Fruit fly (Drosophila melanogaster) whole organism, embryonic: Measurements from ENCODE around the gene Sfp87B.
A peak's percentile ranks its signal among the peaks of the same experiment; 100 is the strongest.

Experiments used
- B-H2 ChIP-seq: fragments of 200-800 bp; sonication (Bioruptor generic); optimal IDR thresholded peaks from 2 replicates; lab custom pipeline; 2018; ENCODE audit warnings: missing biosample characterization, mild to moderate bottlenecking, missing genetic modification characterization
- CG1024 ChIP-seq: fragments of 200-800 bp; sonication (Bioruptor generic); IDR thresholded peaks from 2 replicates; pipeline ENCODE4 v1.3.6; 2022; ENCODE audit warnings: missing biosample characterization, missing genetic modification characterization
- CG10959 ChIP-seq: fragments of 200-800 bp; sonication (Bioruptor generic); IDR thresholded peaks from 2 replicates; pipeline ENCODE4 v1.3.6; 2022; ENCODE audit warnings: missing biosample characterization, missing genetic modification characterization
- CG14050 ChIP-seq: fragments of 200-800 bp; sonication (Bioruptor generic); IDR thresholded peaks from 3 replicates; pipeline ENCODE4 v1.3.6; 2022; ENCODE audit warnings: missing biosample characterization, missing genetic modification characterization
- CG1529 ChIP-seq: fragments of 200-800 bp; sonication (Bioruptor generic); optimal IDR thresholded peaks from 3 replicates; lab custom pipeline; 2018; ENCODE audit warnings: missing biosample characterization, missing genetic modification characterization
- CG15479 ChIP-seq: fragments of 200-800 bp; sonication (Bioruptor generic); optimal IDR thresholded peaks from 3 replicates; lab custom pipeline; 2019; ENCODE audit warnings: missing biosample characterization, mild to moderate bottlenecking, missing genetic modification characterization, moderate library complexity
- CG15696 ChIP-seq: fragments of 200-800 bp; sonication (Bioruptor generic); optimal IDR thresholded peaks from 2 replicates; lab custom pipeline; 2019; ENCODE audit warnings: missing biosample characterization, mild to moderate bottlenecking, missing genetic modification characterization, moderate library complexity
- CG1603 ChIP-seq: fragments of 200-800 bp; sonication (Bioruptor generic); optimal IDR thresholded peaks from 2 replicates; lab custom pipeline; 2019; ENCODE audit warnings: missing biosample characterization, mild to moderate bottlenecking, missing genetic modification characterization, moderate library complexity
- CG17829 ChIP-seq: fragments of 200-800 bp; optimal IDR thresholded peaks from 2 replicates; lab custom pipeline; 2019; ENCODE audit warnings: missing biosample characterization, mild to moderate bottlenecking, missing genetic modification characterization, moderate library complexity
- CG2678 ChIP-seq: fragments of 200-800 bp; sonication (Bioruptor generic); optimal IDR thresholded peaks from 3 replicates; lab custom pipeline; 2019; ENCODE audit warnings: missing biosample characterization, mild to moderate bottlenecking, missing genetic modification characterization, moderate library complexity
- CG3163 ChIP-seq: fragments of 200-800 bp; sonication (Bioruptor generic); optimal IDR thresholded peaks from 3 replicates; lab custom pipeline; 2016; ENCODE audit warnings: missing biosample characterization, missing genetic modification characterization
- CG33213 ChIP-seq: fragments of 200-800 bp; sonication (Bioruptor generic); optimal IDR thresholded peaks from 3 replicates; lab custom pipeline; 2016; ENCODE audit warnings: missing biosample characterization, missing genetic modification characterization
- CG33557 ChIP-seq: fragments of 200-800 bp; sonication (Bioruptor generic); optimal IDR thresholded peaks from 2 replicates; lab custom pipeline; 2019; ENCODE audit warnings: missing biosample characterization, mild to moderate bottlenecking, missing genetic modification characterization, moderate library complexity
- CG3407 ChIP-seq: fragments of 200-800 bp; sonication (Bioruptor generic); optimal IDR thresholded peaks from 2 replicates; lab custom pipeline; 2018; ENCODE audit warnings: missing biosample characterization, mild to moderate bottlenecking, missing genetic modification characterization
- CG34422 ChIP-seq: fragments of 200-800 bp; sonication (Bioruptor generic); IDR thresholded peaks from 3 replicates; pipeline ENCODE4 v1.3.6; 2022; ENCODE audit warnings: missing biosample characterization, missing genetic modification characterization
- CG4617 ChIP-seq: fragments of 200-800 bp; sonication (Bioruptor generic); optimal IDR thresholded peaks from 3 replicates; lab custom pipeline; 2016; ENCODE audit warnings: missing biosample characterization, missing genetic modification characterization, borderline replicate concordance
- CG6791 ChIP-seq: fragments of 200-800 bp; sonication (Bioruptor generic); IDR thresholded peaks from 3 replicates; pipeline ENCODE4 v1.3.6; 2022; ENCODE audit warnings: missing biosample characterization, missing genetic modification characterization; ENCODE audit not compliant: partially characterized antibody
- CG9727 ChIP-seq: fragments of 200-800 bp; sonication (Bioruptor generic); optimal IDR thresholded peaks from 3 replicates; lab custom pipeline; 2017; ENCODE audit warnings: missing biosample characterization, mild to moderate bottlenecking, missing genetic modification characterization
- Camta ChIP-seq: fragments of 200-800 bp; sonication (Bioruptor generic); optimal IDR thresholded peaks from 2 replicates; lab custom pipeline; 2016; ENCODE audit warnings: missing biosample characterization, missing genetic modification characterization
- Chrac-16 ChIP-seq: fragments of 200-800 bp; sonication (Bioruptor generic); optimal IDR thresholded peaks from 3 replicates; lab custom pipeline; 2016; ENCODE audit warnings: missing biosample characterization, missing genetic modification characterization
- D19B ChIP-seq: fragments of 200-800 bp; sonication (Bioruptor generic); optimal IDR thresholded peaks from 2 replicates; lab custom pipeline; 2017; ENCODE audit warnings: missing biosample characterization, mild to moderate bottlenecking, missing genetic modification characterization
- Gug ChIP-seq: fragments of 200-800 bp; sonication (Bioruptor generic); IDR thresholded peaks from 4 replicates; pipeline ENCODE4 v1.3.6; 2022; ENCODE audit warnings: missing biosample characterization, missing genetic modification characterization
- Kr ChIP-seq: fragments of 200-800 bp; sonication (Bioruptor generic); optimal IDR thresholded peaks from 2 replicates; lab custom pipeline; 2017; ENCODE audit warnings: missing biosample characterization, mild to moderate bottlenecking, missing genetic modification characterization
- Lim3 ChIP-seq: fragments of 200-800 bp; sonication (Bioruptor generic); IDR thresholded peaks from 2 replicates; pipeline ENCODE4 v1.3.6; 2022; ENCODE audit warnings: missing biosample characterization, missing genetic modification characterization
- NFAT ChIP-seq: fragments of 200-800 bp; sonication (Bioruptor generic); IDR thresholded peaks from 2 replicates; pipeline ENCODE4 v1.3.6; 2022; ENCODE audit warnings: missing biosample characterization, missing genetic modification characterization
- Oli ChIP-seq: fragments of 200-800 bp; sonication (Bioruptor generic); optimal IDR thresholded peaks from 2 replicates; lab custom pipeline; 2018; ENCODE audit warnings: missing biosample characterization, mild to moderate bottlenecking, missing genetic modification characterization, moderate library complexity
- YL-1 ChIP-seq: fragments of 200-800 bp; sonication (Bioruptor generic); optimal IDR thresholded peaks from 3 replicates; lab custom pipeline; 2017; ENCODE audit warnings: missing biosample characterization, mild to moderate bottlenecking, missing genetic modification characterization
- cato ChIP-seq: fragments of 200-800 bp; sonication (Bioruptor generic); optimal IDR thresholded peaks from 2 replicates; lab custom pipeline; 2016; ENCODE audit warnings: missing biosample characterization, missing genetic modification characterization, borderline replicate concordance
- crp ChIP-seq, 2 experiments: fragments of 200-800 bp; sonication (Bioruptor generic); optimal IDR thresholded peaks; 2 replicates in 1 of 2; 3 replicates in 1 of 2; lab custom pipeline; 2017; ENCODE audit warnings: missing biosample characterization in 2 of 2, missing genetic modification characterization in 2 of 2, mild to moderate bottlenecking in 1 of 2, moderate library complexity in 1 of 2
- disco-r ChIP-seq: fragments of 200-800 bp; sonication (Bioruptor generic); optimal IDR thresholded peaks from 2 replicates; lab custom pipeline; 2016; ENCODE audit warnings: missing biosample characterization, missing genetic modification characterization
- dmrt99B ChIP-seq: fragments of 200-800 bp; sonication (Bioruptor generic); optimal IDR thresholded peaks from 2 replicates; lab custom pipeline; 2018; ENCODE audit warnings: missing biosample characterization, mild to moderate bottlenecking, missing genetic modification characterization, moderate library complexity
- dysf ChIP-seq: fragments of 200-800 bp; sonication (Bioruptor generic); IDR thresholded peaks from 3 replicates; pipeline ENCODE4 v1.3.6; 2022; ENCODE audit warnings: missing biosample characterization, missing genetic modification characterization
- en ChIP-seq: fragments of 200-800 bp; sonication (Bioruptor generic); optimal IDR thresholded peaks from 2 replicates; lab custom pipeline; 2016; ENCODE audit warnings: missing biosample characterization, missing genetic modification characterization
- fd3F ChIP-seq: fragments of 200-800 bp; sonication (Bioruptor generic); optimal IDR thresholded peaks from 2 replicates; lab custom pipeline; 2018; ENCODE audit warnings: missing biosample characterization, mild to moderate bottlenecking, missing genetic modification characterization, moderate library complexity
- fd64A ChIP-seq: fragments of 200-800 bp; sonication (Bioruptor generic); optimal IDR thresholded peaks from 3 replicates; lab custom pipeline; 2018; ENCODE audit warnings: missing biosample characterization, mild to moderate bottlenecking, missing genetic modification characterization
- fu2 ChIP-seq: fragments of 200-800 bp; sonication (Bioruptor generic); optimal IDR thresholded peaks from 2 replicates; lab custom pipeline; 2016; ENCODE audit warnings: missing biosample characterization, missing genetic modification characterization
- gsb-n ChIP-seq: fragments of 200-800 bp; sonication (Bioruptor generic); optimal IDR thresholded peaks from 3 replicates; lab custom pipeline; 2018; ENCODE audit warnings: missing biosample characterization, mild to moderate bottlenecking, missing genetic modification characterization
- jing ChIP-seq: fragments of 200-800 bp; sonication (Bioruptor generic); optimal IDR thresholded peaks from 2 replicates; lab custom pipeline; 2018; ENCODE audit warnings: missing biosample characterization, mild to moderate bottlenecking, missing genetic modification characterization
- knrl ChIP-seq: fragments of 200-800 bp; sonication (Bioruptor generic); IDR thresholded peaks from 3 replicates; pipeline ENCODE4 v1.3.6; 2022; ENCODE audit warnings: missing biosample characterization, missing genetic modification characterization; ENCODE audit not compliant: partially characterized antibody
- lab ChIP-seq: fragments of 200-800 bp; sonication (Bioruptor generic); optimal IDR thresholded peaks from 3 replicates; lab custom pipeline; 2017; ENCODE audit warnings: missing biosample characterization, missing genetic modification characterization, mild to moderate bottlenecking, moderate library complexity, missing genetic modification reagents
- lilli ChIP-seq: fragments of 200-800 bp; sonication (Bioruptor generic); optimal IDR thresholded peaks from 3 replicates; lab custom pipeline; 2016; ENCODE audit warnings: missing biosample characterization, missing genetic modification characterization
- odd ChIP-seq: fragments of 200-800 bp; sonication (Bioruptor generic); optimal IDR thresholded peaks from 2 replicates; lab custom pipeline; 2017; ENCODE audit warnings: missing biosample characterization, mild to moderate bottlenecking, missing genetic modification characterization
- pita ChIP-seq: fragments of 200-800 bp; sonication (Bioruptor generic); optimal IDR thresholded peaks from 2 replicates; lab custom pipeline; 2017; ENCODE audit warnings: missing biosample characterization, mild to moderate bottlenecking, missing genetic modification characterization
- sens ChIP-seq: fragments of 200-800 bp; sonication (Bioruptor generic); peaks from one replicate; lab custom pipeline; 2016; ENCODE audit warnings: missing biosample characterization, missing genetic modification characterization
- slbo ChIP-seq: fragments of 200-800 bp; sonication (Bioruptor generic); IDR thresholded peaks from 2 replicates; pipeline ENCODE4 v1.3.6; 2022; ENCODE audit warnings: missing biosample characterization, missing genetic modification characterization
- tin ChIP-seq: fragments of 200-800 bp; sonication (Bioruptor generic); optimal IDR thresholded peaks from 3 replicates; lab custom pipeline; 2016; ENCODE audit warnings: missing biosample characterization, missing genetic modification characterization
- tll ChIP-seq, 2 experiments: fragments of 200-800 bp in 1 of 2; fragments of >200 bp in 1 of 2; sonication (Bioruptor generic) in 1 of 2; optimal IDR thresholded peaks; 2 replicates each; lab custom pipeline; 2017 to 2019; ENCODE audit warnings: missing biosample characterization in 2 of 2, missing genetic modification characterization in 2 of 2, mild to moderate bottlenecking in 1 of 2, moderate library complexity in 1 of 2
- toy ChIP-seq: fragments of 200-800 bp; sonication (Bioruptor generic); IDR thresholded peaks from 2 replicates; pipeline ENCODE4 v1.3.6; 2022; ENCODE audit warnings: missing biosample characterization, missing genetic modification characterization
- twi ChIP-seq: fragments of 200-800 bp; optimal IDR thresholded peaks from 2 replicates; lab custom pipeline; 2019; ENCODE audit warnings: missing biosample characterization, mild to moderate bottlenecking, missing genetic modification characterization, moderate library complexity
- unc-4 ChIP-seq: fragments of 200-800 bp; sonication (Bioruptor generic); IDR thresholded peaks from 2 replicates; pipeline ENCODE4 v1.3.6; 2022; ENCODE audit warnings: missing biosample characterization, missing genetic modification characterization; ENCODE audit not compliant: partially characterized antibody
- zfh1 ChIP-seq: fragments of 200-800 bp; sonication (Bioruptor generic); IDR thresholded peaks from 3 replicates; pipeline ENCODE4 v1.3.6; 2022; ENCODE audit warnings: missing biosample characterization, missing genetic modification characterization

Sfp87B gene

DNA sequence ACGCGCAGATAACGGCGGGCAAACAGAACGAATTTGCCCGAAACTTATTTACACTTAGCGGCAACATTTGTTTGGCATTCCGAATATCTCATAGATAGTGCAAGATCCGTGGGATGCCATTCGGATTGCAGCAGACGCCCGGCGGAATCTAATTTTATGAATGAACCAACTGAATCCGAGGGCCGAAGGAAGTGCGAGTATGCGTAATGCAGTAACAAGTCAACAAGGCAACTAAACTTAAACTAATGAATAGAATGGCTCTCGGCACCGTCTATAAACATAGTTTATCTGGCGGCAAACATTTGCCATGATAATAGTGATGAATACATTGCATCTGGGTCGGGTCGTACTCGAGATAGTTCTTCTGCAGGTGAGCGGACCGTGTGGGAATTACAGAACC, 22.7 kb upstream of the Sfp87B start:
- TF ChIP-seq cato (GFP tag; lab: Kevin White, UChicago) (no peak), D19B (GFP tag; lab: Kevin White, UChicago) (no peak), jing (GFP tag; lab: Kevin White, UChicago) (no peak), CG9727 (GFP tag; lab: Kevin White, UChicago) (no peak), gsb-n (tag; lab: Kevin White, UChicago) (no peak), slbo (GFP tag; lab: Robert Waterston, UW) (no peak), CG34422 (no peak), CG14050 (GFP tag; lab: Robert Waterston, UW) (no peak), sens (GFP tag; lab: Kevin White, UChicago) (peak; percentile 71), CG33213 (GFP tag; lab: Kevin White, UChicago) (no peak), en (GFP tag; lab: Kevin White, UChicago) (no peak), Lim3 (GFP tag; lab: Robert Waterston, UW) (no peak), Camta (GFP tag; lab: Kevin White, UChicago) (no peak), tin (no peak), CG15479 (GFP tag; lab: Kevin White, UChicago) (peak; percentile 53), YL-1 (GFP tag; lab: Kevin White, UChicago) (no peak), Chrac-16 (GFP tag; lab: Kevin White, UChicago) (no peak), odd (GFP tag; lab: Kevin White, UChicago) (peak; percentile 19), fd64A (GFP tag; lab: Kevin White, UChicago) (peak; percentile 8), tll (GFP tag; optimal IDR thresholded peaks at IDR 0.05; lab: Kevin White, UChicago) (peak in 1 of 2 experiments; percentile 8), CG15696 (tag; lab: Kevin White, UChicago) (peak; percentile 25), B-H2 (GFP tag; lab: Kevin White, UChicago) (no peak), lilli (no peak), fu2 (GFP tag; lab: Kevin White, UChicago) (no peak), CG1024 (no peak), Gug (GFP tag; lab: Robert Waterston, UW) (no peak), dmrt99B (tag; lab: Kevin White, UChicago) (no peak), CG10959 (GFP tag; lab: Robert Waterston, UW) (no peak), disco-r (GFP tag; lab: Kevin White, UChicago) (no peak), Kr (no peak), CG33557 (GFP tag; lab: Kevin White, UChicago) (peak; percentile 4), Oli (tag; lab: Kevin White, UChicago) (no peak), CG1603 (tag; lab: Kevin White, UChicago) (peak; percentile 41), unc-4 (GFP tag; lab: Robert Waterston, UW) (no peak), NFAT (GFP tag; lab: Robert Waterston, UW) (no peak), CG6791 (GFP tag; lab: Robert Waterston, UW) (no peak), CG2678 (tag; lab: Kevin White, UChicago) (peak; percentile 26), twi (tag; lab: Kevin White, UChicago) (no peak), fd3F (GFP tag; lab: Kevin White, UChicago) (no peak), dysf (GFP tag; lab: Robert Waterston, UW) (no peak), lab (GFP tag; lab: Kevin White, UChicago) (no peak), CG3407 (GFP tag; lab: Kevin White, UChicago) (peak; percentile 36), CG4617 (GFP tag; lab: Kevin White, UChicago) (no peak), toy (GFP tag; lab: Robert Waterston, UW) (no peak), CG17829 (tag; lab: Kevin White, UChicago) (no peak), CG1529 (GFP tag; lab: Kevin White, UChicago) (no peak), knrl (GFP tag; lab: Robert Waterston, UW) (no peak), pita (no peak), CG3163 (GFP tag; lab: Kevin White, UChicago) (no peak), crp (GFP tag; optimal IDR thresholded peaks at IDR 0.05; lab: Kevin White, UChicago) (no peak), zfh1 (GFP tag; lab: Robert Waterston, UW) (0 out of 3 replicates have a peak, but pooled peaks have one; percentile 7)
